Worm (Caenorhabditis elegans): ENCODE data around the gene M02D8.5.
A peak's percentile ranks its signal among the peaks of the same experiment; 100 is the strongest.
"Not testable (repeated sequence)": the region's sequence is repeated elsewhere in the genome, so short reads cannot be mapped to it uniquely, and the experiment has no call there.

M02D8.5 gene

DNA sequence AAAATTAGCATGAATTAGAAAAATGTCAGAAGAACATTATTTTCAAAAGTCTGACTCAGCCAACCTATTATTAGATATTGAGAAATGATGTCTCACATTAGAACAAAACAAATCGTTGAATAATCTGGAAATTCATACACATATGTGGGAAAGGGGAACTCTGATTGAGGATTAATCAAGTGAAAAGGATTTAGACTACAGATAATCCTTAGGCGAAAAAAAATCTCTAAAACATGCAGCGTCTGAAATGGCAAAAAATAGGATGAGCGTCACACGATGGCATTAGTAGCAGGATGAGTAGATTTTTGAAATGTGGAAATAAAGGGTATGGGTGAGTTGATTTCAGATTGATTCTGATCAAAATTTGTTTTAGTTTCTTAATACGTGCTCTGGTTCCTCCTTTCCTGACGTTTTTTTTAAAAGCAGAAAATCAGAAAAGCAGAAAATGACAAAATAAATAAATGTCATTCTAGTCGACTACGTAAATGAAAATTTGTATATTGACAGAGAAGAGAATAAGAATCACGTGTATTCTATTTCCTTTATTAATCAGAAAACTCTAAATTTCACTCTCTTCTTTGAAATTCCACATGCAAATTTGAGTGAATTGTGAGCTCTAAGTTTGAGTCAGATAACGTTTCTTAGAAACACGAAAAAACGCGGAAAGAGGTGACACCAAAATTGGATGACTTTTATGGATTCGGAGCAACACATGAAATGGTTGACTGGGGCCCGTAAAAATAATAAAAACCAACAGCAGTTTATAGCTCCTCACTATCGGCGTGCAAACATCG lies 17.0 kb downstream of the M02D8.5 start:
- TF ChIP-seq W03F9.2 (tag; optimal IDR thresholded peaks at IDR 0.05) (no peak), dao-5 (tag; optimal IDR thresholded peaks at IDR 0.05) (no peak), him-1 (tag; optimal IDR thresholded peaks at IDR 0.05) (no peak)

DNA sequence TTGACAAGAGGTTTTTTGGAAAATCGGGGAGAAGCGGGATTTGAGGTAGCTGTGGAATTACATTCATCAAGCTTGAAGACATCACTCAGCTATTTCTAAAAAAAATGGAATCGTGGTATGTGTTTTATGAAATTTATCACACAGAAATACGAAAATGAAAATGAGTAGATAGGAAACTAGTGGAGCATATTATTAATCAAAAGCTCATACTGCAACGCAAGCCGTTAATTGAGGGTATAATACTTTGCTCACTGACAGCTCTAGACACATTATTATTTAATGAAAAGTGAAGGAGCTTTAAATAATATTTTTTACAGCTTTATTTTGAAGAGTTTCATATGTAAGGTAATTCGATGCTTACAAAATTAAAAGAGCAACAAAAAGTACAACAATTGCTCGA lies 18.5 kb downstream of the M02D8.5 start, which contains the start of gene M02D8.7:
Gene M02D8.7 (minus strand): TSS at position 101 of the 400 bp plus-strand sequence.
- no peak for TF ChIP-seq dao-5 (tag; optimal IDR thresholded peaks at IDR 0.05)
- no peak for TF ChIP-seq W03F9.2 (tag; optimal IDR thresholded peaks at IDR 0.05)
- TF ChIP-seq him-1 (tag; optimal IDR thresholded peaks at IDR 0.05), result no peak

DNA sequence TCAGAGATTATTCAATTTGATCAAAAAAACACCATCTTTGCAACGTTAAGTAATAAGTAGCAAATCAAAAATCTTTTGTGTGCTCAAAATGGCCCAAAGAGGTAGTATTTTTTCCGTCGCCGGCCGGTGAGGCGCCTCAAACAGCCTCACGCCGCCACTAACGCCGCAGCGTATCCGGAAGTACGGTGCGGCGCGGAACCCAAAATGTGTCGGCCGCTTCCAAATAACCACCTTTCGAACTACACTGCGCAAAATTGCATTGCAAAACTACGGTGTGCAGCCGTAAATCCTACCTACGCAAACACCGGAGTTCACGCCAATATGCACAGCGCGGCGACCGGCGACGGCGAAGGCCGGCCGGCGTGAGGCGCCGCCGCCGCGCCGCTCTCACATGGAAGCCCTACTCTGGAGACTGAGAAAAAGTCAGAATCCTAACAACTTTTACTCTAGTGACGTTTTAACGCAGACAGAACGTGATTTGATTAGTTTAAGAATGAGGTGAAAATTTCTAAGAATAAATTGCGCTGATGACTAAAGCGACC lies 19.7 kb downstream of the M02D8.5 start:
- TF ChIP-seq him-1 (tag; optimal IDR thresholded peaks at IDR 0.05) (no peak), W03F9.2 (tag; optimal IDR thresholded peaks at IDR 0.05) (no peak), dao-5 (tag; optimal IDR thresholded peaks at IDR 0.05) (no peak)

DNA sequence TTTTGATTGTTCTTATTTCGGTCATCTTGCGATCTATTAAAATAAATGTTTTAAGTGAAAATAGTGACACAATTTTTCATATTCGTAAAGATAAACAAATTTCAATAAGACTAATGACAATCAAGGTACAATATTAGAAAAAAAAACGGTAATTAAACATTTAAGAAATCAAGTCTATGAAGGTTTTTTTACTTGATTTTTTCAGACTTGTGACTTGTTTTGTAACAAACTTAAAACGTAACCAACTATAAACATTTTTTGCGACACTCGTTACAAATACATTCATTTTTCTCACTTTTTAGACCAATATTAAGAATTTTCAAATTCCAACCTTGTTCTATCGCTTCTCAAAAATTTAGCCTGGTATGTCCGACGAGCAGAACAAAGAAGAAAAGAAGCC lies 22.0 kb downstream of the M02D8.5 start, which contains the start of gene M02D8.2:
Gene M02D8.2 (plus strand): TSS at position 301 of the 400 bp plus-strand sequence.
- no peak for TF ChIP-seq him-1 (tag; optimal IDR thresholded peaks at IDR 0.05)
- TF ChIP-seq dao-5 (tag; optimal IDR thresholded peaks at IDR 0.05), result no peak
- TF ChIP-seq W03F9.2 (tag; optimal IDR thresholded peaks at IDR 0.05), result no peak

DNA sequence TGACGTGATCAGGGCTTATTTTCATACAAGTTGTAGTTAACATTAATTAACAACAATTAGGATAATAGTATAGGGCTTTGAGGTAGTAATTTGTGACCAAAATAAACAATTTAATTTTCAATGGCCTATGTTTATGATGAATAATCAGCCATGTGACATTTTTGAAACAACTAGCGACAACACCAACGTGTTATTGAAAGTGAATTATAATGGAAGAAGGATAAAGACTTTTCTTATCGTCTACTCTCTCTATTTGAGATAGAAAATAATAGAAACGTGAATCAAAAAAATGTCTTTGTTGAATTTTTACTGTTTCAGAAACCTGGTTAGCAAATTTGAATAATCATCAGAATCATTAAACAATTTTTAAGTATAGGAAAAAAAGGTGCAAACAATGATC lies 23.6 kb downstream of the M02D8.5 start:
- TF ChIP-seq W03F9.2 (tag; optimal IDR thresholded peaks at IDR 0.05) (no peak), dao-5 (tag; optimal IDR thresholded peaks at IDR 0.05) (no peak), him-1 (tag; optimal IDR thresholded peaks at IDR 0.05) (no peak)

DNA sequence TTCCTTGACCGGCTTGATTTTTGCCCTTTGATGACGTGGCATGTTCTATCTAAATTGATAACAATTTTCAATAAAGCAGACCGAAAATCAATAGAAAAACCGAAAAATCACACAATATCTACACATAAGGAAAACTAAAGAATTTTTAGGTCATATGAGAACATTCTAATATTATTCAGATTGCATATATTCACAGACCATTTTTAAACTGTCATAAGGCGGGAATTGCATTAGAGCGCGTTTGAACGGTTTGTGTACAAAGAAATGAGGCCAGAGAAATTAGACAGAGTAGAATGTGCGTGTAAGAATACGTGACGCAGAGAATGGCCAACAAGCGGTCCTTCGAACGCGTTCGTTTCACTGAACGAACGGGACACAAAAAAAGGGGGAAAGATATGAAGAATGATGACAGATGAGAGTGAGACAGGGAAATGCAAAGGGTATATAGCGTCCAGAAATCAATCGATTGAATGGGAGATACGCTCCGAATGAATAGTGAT lies 24.4 kb downstream of the M02D8.5 start, which contains the start of gene M02D8.3:
Gene M02D8.3 (minus strand): TSS at position 51 of the 500 bp plus-strand sequence.
- TF ChIP-seq W03F9.2 (tag; optimal IDR thresholded peaks at IDR 0.05) (peak; percentile 68), him-1 (tag; optimal IDR thresholded peaks at IDR 0.05) (no peak)

DNA sequence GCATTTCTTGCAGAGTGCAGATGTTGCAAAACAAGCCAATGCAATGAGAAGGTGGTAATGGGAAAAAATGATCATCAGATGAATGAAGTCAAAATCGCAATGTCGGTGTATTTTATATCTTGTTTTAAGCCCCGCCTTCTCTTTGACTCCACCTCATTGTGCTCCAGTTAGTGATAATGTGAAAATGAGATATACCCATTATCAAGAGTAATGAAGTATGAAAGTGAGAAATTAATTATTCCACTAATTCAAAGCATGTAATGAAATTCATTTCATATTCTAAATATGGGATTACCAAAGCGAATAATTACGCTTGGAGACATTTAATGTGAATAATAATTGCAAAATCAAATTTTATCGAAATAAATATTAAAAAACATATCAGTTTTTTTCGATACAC lies 29.6 kb downstream of the M02D8.5 start, which contains the start of gene M02D8.6:
Gene M02D8.6 (minus strand): TSS at position 101 of the 400 bp plus-strand sequence.
- not testable (repeated sequence) for TF ChIP-seq W03F9.2, him-1, dao-5 (tag; optimal IDR thresholded peaks at IDR 0.05)

DNA sequence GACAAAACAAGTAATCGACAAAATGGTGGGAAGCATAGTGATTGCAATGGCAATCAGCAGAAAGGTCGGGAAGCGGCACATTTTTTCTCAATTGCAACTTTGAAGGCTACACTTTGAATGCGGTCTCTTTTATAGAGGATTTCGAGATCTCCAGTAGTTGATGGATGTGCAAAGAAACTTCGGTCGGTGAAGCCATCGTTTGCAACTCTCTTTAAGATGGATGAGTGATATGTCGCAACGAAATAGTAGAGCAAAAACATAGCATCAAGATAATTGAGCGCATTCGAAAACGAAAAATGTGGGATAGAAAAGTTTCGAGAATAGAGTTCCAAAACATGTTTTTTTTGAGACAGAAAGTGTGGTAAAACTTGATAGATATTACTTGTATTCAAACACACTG lies 34.1 kb downstream of the M02D8.5 start, which contains the start of gene EGAP4.1:
Gene EGAP4.1 (minus strand): TSS at position 101 of the 400 bp plus-strand sequence.
- TF ChIP-seq dao-5 (tag; optimal IDR thresholded peaks at IDR 0.05) (no peak), W03F9.2 (tag; optimal IDR thresholded peaks at IDR 0.05) (no peak), him-1 (tag; optimal IDR thresholded peaks at IDR 0.05) (no peak)

DNA sequence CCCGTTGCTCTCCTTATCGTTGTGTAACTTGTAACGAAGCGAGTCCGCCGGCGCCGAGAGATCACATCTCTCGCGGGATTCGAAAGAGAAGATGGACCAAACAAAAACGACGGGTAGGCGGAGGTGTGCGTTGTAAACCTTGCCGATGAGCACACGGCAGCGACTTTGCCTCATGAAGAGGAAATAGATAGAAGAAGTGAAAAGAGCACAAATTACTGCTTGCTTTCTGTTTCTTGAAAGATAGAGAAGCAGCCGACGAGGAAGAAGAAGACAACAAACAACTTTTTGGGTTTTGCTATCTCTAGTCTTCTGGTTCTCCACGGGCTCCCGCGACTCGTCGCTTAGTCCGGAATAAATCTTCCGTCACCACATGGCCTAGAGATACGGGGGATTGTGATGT lies 37.6 kb downstream of the M02D8.5 start:
- TF ChIP-seq dao-5 (tag; optimal IDR thresholded peaks at IDR 0.05) (no peak), him-1 (tag; optimal IDR thresholded peaks at IDR 0.05) (no peak), W03F9.2 (tag; optimal IDR thresholded peaks at IDR 0.05) (no peak)

DNA sequence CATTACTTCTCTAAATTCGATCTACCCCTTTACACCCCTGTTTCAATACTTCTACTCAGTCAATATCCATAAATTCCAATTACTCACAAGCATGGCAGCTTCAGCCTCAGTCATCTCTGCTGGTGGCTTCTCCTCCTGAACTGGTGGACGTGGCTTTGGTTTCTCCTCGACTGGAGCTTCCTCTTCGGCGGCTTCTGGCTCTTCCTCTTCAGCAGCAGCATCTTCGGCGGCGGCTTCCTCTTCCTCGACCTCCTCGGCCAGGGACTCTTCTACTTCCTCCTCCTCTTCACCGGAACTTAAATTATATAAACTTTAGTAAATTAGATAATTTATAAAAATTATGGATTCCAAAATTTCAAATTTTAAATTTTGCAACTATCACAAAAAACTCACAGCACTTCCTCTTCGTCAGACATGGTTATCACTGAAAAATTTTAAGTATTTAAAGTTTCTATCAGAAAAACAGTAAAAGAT lies 38.2 kb downstream of the M02D8.5 start, which contains the start of gene tnt-2:
Gene tnt-2 (minus strand): TSS at position 424 of the 474 bp plus-strand sequence.
- no peak for TF ChIP-seq W03F9.2 (tag; optimal IDR thresholded peaks at IDR 0.05)
- TF ChIP-seq dao-5 (tag; optimal IDR thresholded peaks at IDR 0.05), result no peak
- no peak for TF ChIP-seq him-1 (tag; optimal IDR thresholded peaks at IDR 0.05)

DNA sequence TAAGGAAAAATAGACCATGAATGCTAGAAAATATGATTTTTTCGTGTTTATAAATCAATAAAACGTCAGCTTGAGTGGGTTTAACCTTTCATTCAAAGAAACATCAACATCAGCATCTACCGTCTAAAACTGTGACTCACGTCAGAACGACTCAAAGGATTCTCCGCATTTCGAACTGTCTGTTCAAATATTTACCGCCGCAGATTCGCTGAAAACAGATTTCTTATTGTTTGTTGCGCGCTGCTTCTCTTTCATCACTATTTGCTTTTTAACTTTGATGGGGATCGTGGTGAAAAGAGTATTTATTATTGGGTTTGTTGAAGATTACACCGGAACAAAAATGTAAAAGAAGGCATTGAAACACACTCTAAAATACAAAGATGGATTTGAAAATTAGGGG lies 40.1 kb downstream of the M02D8.5 start:
- TF ChIP-seq dao-5 (tag; optimal IDR thresholded peaks at IDR 0.05) (no peak), W03F9.2 (tag; optimal IDR thresholded peaks at IDR 0.05) (no peak), him-1 (tag; optimal IDR thresholded peaks at IDR 0.05) (no peak)

DNA sequence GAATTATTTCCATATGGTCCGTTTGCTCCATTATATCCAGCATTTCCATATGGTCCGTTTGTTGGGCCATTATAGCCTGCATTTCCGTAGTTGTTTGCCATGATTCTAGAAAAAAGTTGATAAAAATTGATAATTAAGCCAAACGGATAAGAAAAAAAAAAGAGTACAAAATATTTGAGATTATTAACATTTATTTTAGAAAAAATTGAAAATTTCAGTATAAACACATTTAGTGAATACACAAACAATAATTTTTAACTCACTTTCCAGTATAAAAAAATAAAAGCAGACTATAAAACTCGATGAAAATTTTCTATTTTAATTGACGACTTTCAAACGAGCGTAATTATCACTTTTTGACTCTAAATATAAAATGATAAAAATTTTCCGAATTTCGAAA lies 40.7 kb downstream of the M02D8.5 start, which contains the start of gene F53A9.9:
Gene F53A9.9 (minus strand): TSS at position 101 of the 400 bp plus-strand sequence.
- TF ChIP-seq him-1 (tag; optimal IDR thresholded peaks at IDR 0.05) (no peak), W03F9.2 (tag; optimal IDR thresholded peaks at IDR 0.05) (no peak), dao-5 (tag; optimal IDR thresholded peaks at IDR 0.05) (no peak)

DNA sequence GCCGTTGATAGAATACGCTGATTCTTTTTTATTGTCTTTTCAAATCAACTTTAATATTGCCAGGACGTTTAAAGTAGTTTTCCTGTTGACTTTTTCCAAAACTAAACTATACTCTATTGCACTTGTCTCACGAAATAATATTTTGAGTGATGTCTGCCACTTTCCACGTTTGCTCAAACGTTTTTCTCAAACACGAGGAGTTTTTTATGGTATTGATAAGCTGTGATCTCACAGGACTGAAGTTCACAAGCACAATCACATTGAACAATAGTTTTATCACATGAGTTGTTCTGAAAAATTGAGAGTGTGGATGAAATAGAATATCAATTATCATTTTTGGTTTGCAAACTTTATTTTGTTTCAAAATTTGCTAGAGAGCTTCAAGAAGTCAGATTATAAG lies 41.5 kb downstream of the M02D8.5 start:
- TF ChIP-seq dao-5 (tag; optimal IDR thresholded peaks at IDR 0.05), result no peak
- no peak for TF ChIP-seq W03F9.2 (tag; optimal IDR thresholded peaks at IDR 0.05)
- TF ChIP-seq him-1 (tag; optimal IDR thresholded peaks at IDR 0.05), result no peak

DNA sequence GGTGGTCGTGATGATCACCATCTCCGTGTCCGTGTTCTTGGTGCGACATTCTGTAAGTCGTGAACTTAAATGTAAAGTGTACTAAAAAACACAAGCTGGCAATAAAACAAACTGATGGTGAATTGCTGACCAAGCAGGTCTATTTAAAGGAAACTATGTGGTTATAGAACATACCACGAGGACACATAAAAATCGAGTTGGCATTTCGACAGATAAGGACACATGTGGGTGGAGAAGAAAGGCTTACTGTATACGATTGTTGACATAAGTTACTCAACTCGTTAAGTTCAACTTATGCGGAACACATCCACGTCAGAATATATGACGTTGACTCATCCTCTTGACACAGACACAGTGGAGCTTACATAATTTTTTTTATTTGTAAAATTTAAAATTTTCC lies 42.5 kb downstream of the M02D8.5 start, which contains the start of gene F53A9.8:
Gene F53A9.8 (minus strand): TSS at position 49 of the 400 bp plus-strand sequence.
- TF ChIP-seq dao-5 (tag; optimal IDR thresholded peaks at IDR 0.05), result no peak
- TF ChIP-seq him-1 (tag; optimal IDR thresholded peaks at IDR 0.05), result no peak
- no peak for TF ChIP-seq W03F9.2 (tag; optimal IDR thresholded peaks at IDR 0.05)
